Worm (Caenorhabditis elegans) whole organism, L2 larva: Measurements from ENCODE around the gene Y37D8A.19.

Experiments
- aly-2 ChIP-seq: fragments of 150-350 bp; optimal IDR thresholded peaks from 2 replicates; lab custom pipeline; 2014; ENCODE audit warnings: missing biosample characterization, missing genetic modification characterization
- lin-11 ChIP-seq: fragments of 150-350 bp; sonication (generic microtip); optimal IDR thresholded peaks from 2 replicates; lab custom pipeline; 2014; ENCODE audit warnings: missing biosample characterization, missing genetic modification characterization, inconsistent platforms, mixed read lengths
- skn-1 ChIP-seq: sonication (generic microtip); optimal IDR thresholded peaks from 2 replicates; lab custom pipeline; 2017; ENCODE audit warnings: missing biosample characterization, missing genetic modification characterization

DNA sequence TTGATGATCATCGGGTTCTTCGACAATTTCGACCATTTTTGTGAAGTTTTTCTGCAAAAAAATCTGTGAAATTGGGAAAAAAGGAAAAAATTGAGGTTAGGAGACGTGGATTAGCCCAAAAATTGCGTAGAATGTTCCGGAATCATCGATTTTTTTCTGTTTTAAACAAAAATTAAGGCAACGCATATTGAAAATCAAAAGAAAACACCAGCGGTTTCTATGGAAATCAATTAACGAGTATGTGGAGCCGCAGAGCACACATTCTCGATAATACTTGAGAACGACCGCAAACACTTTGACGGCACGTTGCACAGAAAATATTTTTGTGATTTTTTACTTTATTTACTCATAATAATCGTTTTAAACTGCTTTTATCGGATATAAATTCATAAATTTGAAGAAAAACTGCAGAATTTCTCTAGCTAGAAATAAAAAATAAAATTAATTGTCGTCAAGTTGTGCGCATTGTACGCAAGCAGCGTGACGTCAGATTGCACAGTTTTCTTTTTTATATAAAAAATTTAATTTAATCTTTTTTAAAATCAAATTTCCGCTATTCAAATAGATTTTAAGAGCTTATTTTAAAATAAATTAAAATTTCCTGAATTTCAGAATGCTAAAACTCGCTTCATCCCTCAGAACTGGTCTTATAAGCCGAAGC, 3.6 kb upstream of the Y37D8A.19 start, which contains the start of the genes npp-25 and mrps-10:
- TF ChIP-seq aly-2 (tag; lab: Kevin White, UChicago) = no peak
- TF ChIP-seq skn-1 (tag; lab: Kevin White, UChicago) = no peak
- TF ChIP-seq lin-11 (tag; lab: Kevin White, UChicago) = no peak
